Worm (Caenorhabditis elegans): ENCODE results near the gene mps-4.

DNA sequence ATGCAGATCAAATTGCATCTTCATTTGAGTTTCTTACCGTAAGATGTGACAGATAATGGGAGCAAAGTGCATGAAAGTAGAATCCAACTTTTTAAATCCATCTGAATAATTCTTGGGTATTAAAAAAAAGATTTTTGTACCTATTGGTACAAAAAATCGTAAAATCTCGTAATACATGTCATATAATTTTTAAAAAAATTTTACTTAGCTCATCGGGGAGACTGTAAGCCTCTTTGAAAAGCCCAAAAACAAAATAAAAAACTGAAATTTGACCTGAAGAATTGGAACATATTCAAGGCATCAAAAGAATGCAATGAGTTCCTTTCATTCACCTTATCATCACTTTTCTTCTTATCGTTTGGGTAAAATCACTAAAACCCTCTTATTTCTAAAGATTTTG, 4.3 kb upstream of the mps-4 start, which contains the start of gene clec-160:
- TF ChIP-seq aly-2 (tag; optimal IDR thresholded peaks at IDR 0.05) (no peak), mdl-1 (tag; optimal IDR thresholded peaks at IDR 0.05) (no peak), zag-1 (tag; optimal IDR thresholded peaks at IDR 0.05) (no peak), nhr-84 (tag; optimal IDR thresholded peaks at IDR 0.05) (no peak), ceh-82 (tag; optimal IDR thresholded peaks at IDR 0.05) (no peak), nhr-71 (tag; optimal IDR thresholded peaks at IDR 0.05) (no peak), mef-2 (tag; optimal IDR thresholded peaks at IDR 0.05) (no peak), dpl-1 (GFP tag; optimal IDR thresholded peaks at IDR 0.05) (no peak), lin-13 (GFP tag; optimal IDR thresholded peaks at IDR 0.05) (no peak), nhr-47 (tag; optimal IDR thresholded peaks at IDR 0.05) (no peak)

Measured in whole organism, L1 larva.